Fruit fly (Drosophila melanogaster) whole organism, adult: ENCODE measurements around the gene CG11122.
A peak's percentile ranks its signal among the peaks of the same experiment; 100 is the strongest.

ENCODE experiments used
- CG11617 ChIP-seq: fragments of 200-800 bp; sonication (Bioruptor generic); optimal IDR thresholded peaks from 2 replicates; lab custom pipeline; 2017; ENCODE audit warnings: mild to moderate bottlenecking, missing biosample characterization, missing genetic modification reagents, missing genetic modification characterization
- CG12768 ChIP-seq: fragments of 200-800 bp; sonication (Bioruptor generic); optimal IDR thresholded peaks from 2 replicates; lab custom pipeline; 2017; ENCODE audit warnings: missing biosample characterization, missing genetic modification characterization, mild to moderate bottlenecking, moderate library complexity, missing genetic modification reagents
- CG14711 ChIP-seq: fragments of 200-800 bp; sonication (Bioruptor generic); optimal IDR thresholded peaks from 2 replicates; lab custom pipeline; 2018; ENCODE audit warnings: missing biosample characterization, mild to moderate bottlenecking, missing genetic modification characterization, moderate library complexity
- CG1620 ChIP-seq: fragments of 200-800 bp; sonication (Bioruptor generic); optimal IDR thresholded peaks from 2 replicates; lab custom pipeline; 2016; ENCODE audit warnings: missing biosample characterization, missing genetic modification characterization
- CG33017 ChIP-seq: fragments of 200-800 bp; sonication (Bioruptor generic); optimal IDR thresholded peaks from 2 replicates; lab custom pipeline; 2018; ENCODE audit warnings: missing biosample characterization, mild to moderate bottlenecking, missing genetic modification characterization, moderate library complexity
- CG5204 ChIP-seq: fragments of 200-800 bp; sonication (Bioruptor generic); optimal IDR thresholded peaks from 2 replicates; lab custom pipeline; 2016; ENCODE audit warnings: missing biosample characterization, missing genetic modification characterization
- CG7045 ChIP-seq: fragments of 200-800 bp; sonication (Bioruptor generic); optimal IDR thresholded peaks from 2 replicates; lab custom pipeline; 2017; ENCODE audit warnings: missing biosample characterization, mild to moderate bottlenecking, missing genetic modification characterization
- CG7101 ChIP-seq: fragments of 200-800 bp; sonication (Bioruptor generic); optimal IDR thresholded peaks from 2 replicates; lab custom pipeline; 2018; ENCODE audit warnings: missing biosample characterization, mild to moderate bottlenecking, missing genetic modification characterization, moderate library complexity
- Clk ChIP-seq: fragments of 200-800 bp; sonication (Bioruptor generic); optimal IDR thresholded peaks from 2 replicates; lab custom pipeline; 2017; ENCODE audit warnings: missing biosample characterization, missing genetic modification characterization
- Crg-1 ChIP-seq: fragments of 200-800 bp; sonication (Bioruptor generic); optimal IDR thresholded peaks from 2 replicates; lab custom pipeline; 2016; ENCODE audit warnings: missing biosample characterization, missing genetic modification characterization
- Hr96 ChIP-seq: fragments of 200-800 bp; sonication (Bioruptor generic); optimal IDR thresholded peaks from 2 replicates; lab custom pipeline; 2016; ENCODE audit warnings: missing biosample characterization, missing genetic modification characterization
- Mnt ChIP-seq: fragments of 200-800 bp; sonication (Bioruptor generic); optimal IDR thresholded peaks from 2 replicates; lab custom pipeline; 2016; ENCODE audit warnings: missing biosample characterization, mild to moderate bottlenecking, missing genetic modification characterization
- bab1 ChIP-seq: fragments of 200-800 bp; sonication (Bioruptor generic); optimal IDR thresholded peaks from 3 replicates; lab custom pipeline; 2019; ENCODE audit warnings: missing biosample characterization, mild to moderate bottlenecking, missing genetic modification characterization, moderate library complexity
- cic ChIP-seq: fragments of 200-800 bp; sonication (Bioruptor generic); optimal IDR thresholded peaks from 2 replicates; lab custom pipeline; 2017; ENCODE audit warnings: missing biosample characterization, mild to moderate bottlenecking, missing genetic modification characterization, moderate library complexity
- cnc ChIP-seq, 2 experiments: fragments of >200 bp; optimal IDR thresholded peaks; 2 replicates each; lab custom pipeline; 2017
- kay ChIP-seq: fragments of 200-800 bp; sonication (Bioruptor generic); peaks from one replicate; lab custom pipeline; 2016; ENCODE audit warnings: missing biosample characterization, missing genetic modification characterization, borderline replicate concordance
- ovo ChIP-seq: fragments of 200-800 bp; sonication (Bioruptor generic); optimal IDR thresholded peaks from 2 replicates; lab custom pipeline; 2016; ENCODE audit warnings: missing biosample characterization, missing genetic modification characterization
- pad ChIP-seq: fragments of 200-800 bp; sonication (Bioruptor generic); optimal IDR thresholded peaks from 3 replicates; lab custom pipeline; 2017; ENCODE audit warnings: missing biosample characterization, missing genetic modification characterization, mild to moderate bottlenecking, moderate library complexity, missing genetic modification reagents
- tj ChIP-seq: fragments of 200-800 bp; sonication (Bioruptor generic); optimal IDR thresholded peaks from 3 replicates; lab custom pipeline; 2017; ENCODE audit warnings: missing biosample characterization, mild to moderate bottlenecking, missing genetic modification characterization, moderate library complexity
- toe ChIP-seq: fragments of 200-800 bp; sonication (Bioruptor generic); optimal IDR thresholded peaks from 2 replicates; lab custom pipeline; 2016; ENCODE audit warnings: missing biosample characterization, missing genetic modification characterization

CG11122 gene

DNA sequence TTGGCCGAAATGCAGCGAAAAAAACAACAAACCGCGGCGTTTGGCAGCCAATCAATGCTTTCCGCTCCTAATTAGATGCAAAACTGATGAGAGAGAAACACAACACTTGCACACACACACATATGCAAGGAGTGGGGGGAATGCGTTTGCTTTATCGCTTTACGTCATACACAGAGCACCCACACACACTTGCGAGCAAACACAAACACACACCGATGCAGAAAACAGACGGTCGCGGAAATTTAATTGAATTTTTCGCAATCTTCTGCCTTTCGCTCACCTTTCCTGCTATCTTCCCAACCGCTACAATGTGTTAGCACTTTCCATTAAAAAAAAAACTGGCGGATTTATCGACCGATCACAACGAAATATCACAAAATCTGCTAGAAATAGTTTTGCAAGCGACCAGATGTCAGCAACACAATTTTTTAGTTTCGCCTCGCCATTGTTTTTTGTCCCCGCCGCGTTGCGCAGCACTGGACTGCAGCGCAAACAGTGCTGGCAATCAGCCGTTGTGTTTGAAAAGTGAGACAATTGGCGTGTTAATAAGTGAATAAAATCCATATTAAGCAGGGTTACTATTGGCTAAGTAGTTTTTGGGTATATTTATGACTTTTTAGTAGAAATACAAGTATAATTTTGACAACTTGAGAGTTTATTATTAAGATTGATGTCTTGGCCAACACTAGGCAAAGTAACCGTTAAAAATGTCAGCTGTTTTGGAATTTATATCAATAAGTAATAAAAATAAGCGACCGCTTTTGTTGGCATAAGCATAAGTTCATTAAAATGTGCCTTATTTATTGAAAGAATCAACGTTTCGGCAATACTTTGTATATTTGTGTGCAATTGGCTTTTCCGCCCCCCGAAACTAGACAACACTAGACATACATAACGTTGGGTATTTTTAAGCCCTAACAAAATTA, 12.3 kb upstream of the CG11122 start, which contains the start of gene Klp10A:
Gene Klp10A (minus strand): TSS at position 532 of the 926 bp plus-strand sequence.
- TF ChIP-seq cnc (optimal IDR thresholded peaks at IDR 0.05; lab: Kevin White, UChicago) (no peak), tj (GFP tag; lab: Kevin White, UChicago) (peak; percentile 39), CG7045 (GFP tag; lab: Kevin White, UChicago) (peak; percentile 20), bab1 (GFP tag; lab: Kevin White, UChicago) (no peak), CG33017 (tag; lab: Kevin White, UChicago) (no peak), CG1620 (GFP tag; lab: Kevin White, UChicago) (peak; percentile 85), ovo (GFP tag; lab: Kevin White, UChicago) (peak; percentile 31), CG11617 (GFP tag; lab: Kevin White, UChicago) (peak; percentile 35), pad (peak; percentile 79), Clk (GFP tag; lab: Kevin White, UChicago) (no peak), toe (GFP tag; lab: Kevin White, UChicago) (no peak), Hr96 (GFP tag; lab: Kevin White, UChicago) (no peak), Mnt (GFP tag; lab: Kevin White, UChicago) (peak; percentile 50), cic (GFP tag; lab: Kevin White, UChicago) (no peak), kay (no peak), CG7101 (tag; lab: Kevin White, UChicago) (peak; percentile 72), CG12768 (peak; percentile 35), CG14711 (peak; percentile 45), CG5204 (GFP tag; lab: Kevin White, UChicago) (no peak), Crg-1 (GFP tag; lab: Kevin White, UChicago) (peak; percentile 76)

DNA sequence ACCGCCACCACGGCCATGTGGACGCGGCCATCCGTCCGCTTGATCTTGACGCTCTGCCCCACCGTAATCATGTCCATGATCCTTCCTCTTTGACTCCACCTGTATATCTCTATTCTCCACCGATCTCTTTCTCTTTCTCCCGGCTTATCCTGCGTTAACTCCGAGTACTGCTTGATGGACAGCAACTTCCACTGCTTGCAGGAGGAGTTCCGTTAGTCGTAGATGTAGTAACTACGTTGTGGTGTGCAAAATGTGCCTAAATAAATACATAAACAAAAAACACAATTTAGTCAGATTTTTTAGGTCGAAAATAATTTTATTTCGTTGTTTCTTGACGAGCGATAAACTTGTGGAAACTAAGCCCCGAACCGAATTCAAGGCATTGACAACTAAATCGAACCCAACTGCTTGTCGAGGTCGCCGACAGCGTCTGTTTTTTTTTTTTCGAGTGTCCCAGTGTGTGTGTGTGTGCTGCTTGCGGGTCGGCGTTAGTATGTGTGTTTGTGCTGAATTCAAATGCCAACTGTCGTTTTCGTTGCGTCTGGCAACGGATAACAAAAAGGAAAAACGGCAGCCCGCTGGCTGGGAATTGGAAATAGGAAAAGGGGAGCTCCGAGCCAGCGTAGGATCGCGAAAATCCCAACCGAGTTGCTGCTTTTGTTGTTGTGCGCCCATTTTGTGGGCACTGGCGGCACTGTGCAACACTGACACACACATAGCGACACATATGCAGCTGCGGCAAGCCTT, 11.5 kb upstream of the CG11122 start:
- TF ChIP-seq cnc (optimal IDR thresholded peaks at IDR 0.05; lab: Kevin White, UChicago) (no peak), kay (no peak), ovo (GFP tag; lab: Kevin White, UChicago) (peak; percentile 33), CG1620 (GFP tag; lab: Kevin White, UChicago) (peak; percentile 23)

DNA sequence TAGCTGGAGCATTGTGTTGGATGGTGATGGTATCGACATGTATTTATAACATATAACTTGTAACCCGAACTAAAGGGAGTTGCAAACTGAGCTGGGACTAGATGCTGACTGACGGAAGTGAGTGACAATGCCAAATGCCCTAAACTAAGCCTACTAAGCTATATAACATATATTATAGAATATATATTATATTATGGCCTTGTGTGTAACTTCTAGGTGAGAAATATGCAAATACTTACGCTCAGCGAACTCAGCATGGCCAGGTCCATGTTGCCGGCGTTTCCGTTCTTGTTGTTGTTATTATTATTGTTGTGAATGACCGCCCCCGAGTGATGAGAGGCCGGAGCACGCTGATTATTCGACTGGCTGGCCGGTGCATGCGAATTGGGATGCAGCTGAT, 7.8 kb upstream of the CG11122 start, which contains the start of gene CG44385:
Gene CG44385 (minus strand): TSS at position 101 of the 400 bp plus-strand sequence.
- TF ChIP-seq cnc (optimal IDR thresholded peaks at IDR 0.05; lab: Kevin White, UChicago), result no peak
- no peak for TF ChIP-seq toe (GFP tag; lab: Kevin White, UChicago)
- TF ChIP-seq CG5204 (GFP tag; lab: Kevin White, UChicago), result no peak
- no peak for TF ChIP-seq kay
- TF ChIP-seq bab1 (GFP tag; lab: Kevin White, UChicago), result no peak
- no peak for TF ChIP-seq CG11617 (GFP tag; lab: Kevin White, UChicago)
- TF ChIP-seq CG14711, result no peak
- no peak for TF ChIP-seq pad
- TF ChIP-seq Mnt (GFP tag; lab: Kevin White, UChicago), result no peak
- TF ChIP-seq tj (GFP tag; lab: Kevin White, UChicago), result no peak
- no peak for TF ChIP-seq CG7045 (GFP tag; lab: Kevin White, UChicago)
- TF ChIP-seq CG7101 (tag; lab: Kevin White, UChicago), result no peak
- no peak for TF ChIP-seq Hr96 (GFP tag; lab: Kevin White, UChicago)
- TF ChIP-seq Clk (GFP tag; lab: Kevin White, UChicago), result no peak
- TF ChIP-seq CG12768, result no peak
- no peak for TF ChIP-seq CG33017 (tag; lab: Kevin White, UChicago)
- TF ChIP-seq Crg-1 (GFP tag; lab: Kevin White, UChicago), result no peak

DNA sequence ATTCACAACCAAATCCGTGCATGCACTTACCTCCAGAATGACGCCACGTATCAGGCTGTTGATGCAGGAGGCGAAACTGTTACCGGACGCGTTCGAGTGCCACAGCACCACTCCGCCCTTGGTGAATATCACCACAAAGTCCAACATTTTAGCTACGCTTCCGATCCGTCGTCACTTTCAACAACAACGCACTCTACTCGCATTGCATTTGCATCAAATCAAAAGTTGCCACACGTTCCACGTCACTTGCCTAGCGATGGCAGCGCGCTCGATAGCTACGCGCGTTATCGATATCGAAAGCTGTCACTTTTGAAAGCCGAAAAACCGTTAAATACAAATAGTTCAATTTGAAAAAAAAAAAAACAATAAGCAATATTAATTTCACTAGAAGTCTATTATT, 4.3 kb upstream of the CG11122 start, which contains the start of gene SrpRalpha:
Gene SrpRalpha (minus strand): TSS at position 260 of the 400 bp plus-strand sequence.
- TF ChIP-seq ovo (GFP tag; lab: Kevin White, UChicago) (no peak), bab1 (GFP tag; lab: Kevin White, UChicago) (peak; percentile 9)

DNA sequence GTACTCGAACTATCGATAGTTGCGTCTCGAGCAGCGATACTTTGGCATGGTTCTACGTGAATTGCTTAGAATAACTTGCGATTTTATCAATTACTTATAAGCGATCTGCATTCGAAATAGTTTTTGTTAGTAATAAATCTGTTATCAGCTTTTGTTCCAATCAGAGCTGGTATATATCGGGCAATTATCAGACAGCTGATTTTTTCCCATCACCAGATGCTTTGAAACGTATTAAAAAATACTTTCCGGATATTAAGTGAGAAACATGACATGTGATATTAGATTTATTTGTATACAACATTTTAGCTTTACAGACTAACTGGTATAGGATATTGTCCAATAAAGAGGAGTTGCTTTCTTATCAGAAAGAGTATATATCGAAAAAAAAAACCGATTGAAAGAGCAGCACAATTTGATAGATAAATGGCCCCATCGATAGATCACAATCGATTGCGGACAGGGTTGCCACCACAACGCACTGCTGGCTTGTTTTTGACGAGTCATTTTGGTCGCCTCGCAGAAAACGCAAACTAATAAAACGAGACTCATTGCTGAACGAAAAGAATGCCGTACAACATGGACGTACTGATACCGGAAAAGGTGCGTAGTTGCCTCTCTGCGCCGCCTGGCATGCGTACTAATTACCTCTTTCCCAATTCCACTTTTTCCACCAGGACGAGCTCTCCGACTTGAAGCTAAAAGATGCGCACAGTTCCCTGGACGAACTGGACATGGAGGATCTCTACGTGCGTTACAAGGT, 403 bp upstream of the CG11122 start, which contains the start of gene Rpt3:
Gene Rpt3 (plus strand): TSS at position 353 of the 760 bp plus-strand sequence.
- TF ChIP-seq Clk (GFP tag; lab: Kevin White, UChicago) (no peak), Crg-1 (GFP tag; lab: Kevin White, UChicago) (no peak), ovo (GFP tag; lab: Kevin White, UChicago) (peak; percentile 46), Mnt (GFP tag; lab: Kevin White, UChicago) (no peak), cic (GFP tag; lab: Kevin White, UChicago) (no peak), cnc (optimal IDR thresholded peaks at IDR 0.05; lab: Kevin White, UChicago) (peak; percentile 86 to 97), CG11617 (GFP tag; lab: Kevin White, UChicago) (peak; percentile 34), Hr96 (GFP tag; lab: Kevin White, UChicago) (no peak), CG7101 (tag; lab: Kevin White, UChicago) (peak; percentile 33), CG14711 (peak; percentile 91), tj (GFP tag; lab: Kevin White, UChicago) (peak; percentile 37), CG5204 (GFP tag; lab: Kevin White, UChicago) (no peak), CG1620 (GFP tag; lab: Kevin White, UChicago) (peak; percentile 34), CG7045 (GFP tag; lab: Kevin White, UChicago) (no peak)
